Worm (Caenorhabditis elegans): ENCODE results near the gene C01G10.18.

DNA sequence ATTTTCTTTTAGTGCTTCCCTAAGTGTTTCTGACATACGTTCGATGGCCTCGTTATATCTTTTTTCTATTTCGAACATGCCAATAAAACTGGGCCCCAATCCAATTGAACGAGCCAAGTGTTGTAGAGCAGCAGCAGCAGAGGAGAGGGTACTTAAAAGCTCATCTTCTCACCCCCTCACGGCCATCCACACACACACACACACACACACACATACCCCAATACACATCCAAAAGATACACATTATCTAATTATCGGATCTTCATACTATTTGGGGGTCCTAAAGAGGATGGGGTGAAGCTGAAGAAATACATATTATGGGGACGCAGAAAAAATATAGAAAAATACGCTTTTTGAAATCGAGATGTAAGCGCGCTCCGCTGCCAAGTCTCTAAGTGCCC, 15.8 kb downstream of the C01G10.18 start:
- TF ChIP-seq zag-1 (tag; optimal IDR thresholded peaks at IDR 0.05) (no peak), jun-1 (tag; optimal IDR thresholded peaks at IDR 0.05) (no peak), R02D3.7 (tag; optimal IDR thresholded peaks at IDR 0.05) (no peak), ztf-11 (tag; optimal IDR thresholded peaks at IDR 0.05) (no peak), aly-2 (tag; optimal IDR thresholded peaks at IDR 0.05) (no peak), unc-62 (GFP tag; optimal IDR thresholded peaks at IDR 0.05 in 1 of 2) (no peak), unc-62 (tag; optimal IDR thresholded peaks at IDR 0.05) (no peak), snpc-4 (tag; optimal IDR thresholded peaks at IDR 0.05) (no peak), nhr-6 (tag; optimal IDR thresholded peaks at IDR 0.05) (no peak)

All from whole organism, L4 larva.